Worm (Caenorhabditis elegans): ENCODE results near the gene F49C5.3.

The F49C5.3 gene

ce11 chrII:12519616-12520015 lies 16.7 kb upstream of the F49C5.3 start, which contains the start of gene ceh-99:
TSS of gene ceh-99 (plus strand) at chrII:12519981.
- TF ChIP-seq unc-62 (GFP tag; optimal IDR thresholded peaks at IDR 0.05): no peak

- no peak for TF ChIP-seq unc-62 (GFP tag; optimal IDR thresholded peaks at IDR 0.05)
Measured at ce11 chrII:12525526-12525925, 10.8 kb upstream of the F49C5.3 start, which contains the start of gene srx-118. TSS of gene srx-118 (plus strand) at chrII:12525826.

ce11 chrII:12527947-12528346 lies 8.4 kb upstream of the F49C5.3 start, which contains the start of gene srx-119:
TSS of gene srx-119 (plus strand) at chrII:12528247.
- no peak for TF ChIP-seq unc-62 (GFP tag; optimal IDR thresholded peaks at IDR 0.05)

- TF ChIP-seq unc-62 (GFP tag; optimal IDR thresholded peaks at IDR 0.05): no peak
Measured at ce11 chrII:12530958-12531357, 5.3 kb upstream of the F49C5.3 start, which contains the start of gene srx-120. TSS of gene srx-120 (plus strand) at chrII:12531258.

ce11 chrII:12535297-12535803 lies 953 bp upstream of the F49C5.3 start, which contains the start of gene nimk-1:
TSS of gene nimk-1 (plus strand) at chrII:12535753.
- no peak for TF ChIP-seq unc-62 (GFP tag; optimal IDR thresholded peaks at IDR 0.05)

- TF ChIP-seq unc-62 (GFP tag; optimal IDR thresholded peaks at IDR 0.05): no peak
Measured at ce11 chrII:12539395-12539794, 3.1 kb downstream of the F49C5.3 start.

ce11 chrII:12542594-12542997 lies 6.3 kb downstream of the F49C5.3 start:
- no peak for TF ChIP-seq unc-62 (GFP tag; optimal IDR thresholded peaks at IDR 0.05)

ce11 chrII:12544533-12544932 lies 8.2 kb downstream of the F49C5.3 start, which contains the start of gene F49C5.9:
TSS of gene F49C5.9 (minus strand) at chrII:12544633.
- TF ChIP-seq unc-62 (GFP tag; optimal IDR thresholded peaks at IDR 0.05): no peak

ce11 chrII:12546413-12546812 lies 10.1 kb downstream of the F49C5.3 start, which contains the start of the genes F49C5.5 and F49C5.10:
TSS of gene F49C5.5 (minus strand) at chrII:12546513.
TSS of gene F49C5.10 (plus strand) at chrII:12546756.
- TF ChIP-seq unc-62 (GFP tag; optimal IDR thresholded peaks at IDR 0.05): no peak

ce11 chrII:12547547-12547946 lies 11.2 kb downstream of the F49C5.3 start, which contains the start of gene F49C5.16:
TSS of gene F49C5.16 (plus strand) at chrII:12547847.
- no peak for TF ChIP-seq unc-62 (GFP tag; optimal IDR thresholded peaks at IDR 0.05)

ce11 chrII:12549613-12550012 lies 13.3 kb downstream of the F49C5.3 start:
- TF ChIP-seq unc-62 (GFP tag; optimal IDR thresholded peaks at IDR 0.05): no peak

- no peak for TF ChIP-seq unc-62 (GFP tag; optimal IDR thresholded peaks at IDR 0.05)
Measured at ce11 chrII:12550940-12551339, 14.6 kb downstream of the F49C5.3 start.

ce11 chrII:12555579-12555978 lies 19.3 kb downstream of the F49C5.3 start, which contains the start of gene F49C5.11:
TSS of gene F49C5.11 (plus strand) at chrII:12555879.
- no peak for TF ChIP-seq unc-62 (GFP tag; optimal IDR thresholded peaks at IDR 0.05)

ce11 chrII:12560210-12560609 lies 23.9 kb downstream of the F49C5.3 start, which contains the start of gene F49C5.12:
TSS of gene F49C5.12 (minus strand) at chrII:12560310.
- no peak for TF ChIP-seq unc-62 (GFP tag; optimal IDR thresholded peaks at IDR 0.05)

ce11 chrII:12565851-12566250 lies 29.5 kb downstream of the F49C5.3 start, which contains the start of gene F49C5.7:
TSS of gene F49C5.7 (plus strand) at chrII:12566151.
- no peak for TF ChIP-seq unc-62 (GFP tag; optimal IDR thresholded peaks at IDR 0.05)

- TF ChIP-seq unc-62 (GFP tag; optimal IDR thresholded peaks at IDR 0.05): no peak
Measured at ce11 chrII:12570523-12570922, 34.2 kb downstream of the F49C5.3 start, which contains the start of gene Y38E10A.1. TSS of gene Y38E10A.1 (minus strand) at chrII:12570623.

- no peak for TF ChIP-seq unc-62 (GFP tag; optimal IDR thresholded peaks at IDR 0.05)
Measured at ce11 chrII:12572760-12573159, 36.5 kb downstream of the F49C5.3 start, which contains the start of gene Y38E10A.35. TSS of gene Y38E10A.35 (minus strand) at chrII:12572860.
